ENCODE assay signal across 5 fruit fly cellular contexts in the genomic region with DNA sequence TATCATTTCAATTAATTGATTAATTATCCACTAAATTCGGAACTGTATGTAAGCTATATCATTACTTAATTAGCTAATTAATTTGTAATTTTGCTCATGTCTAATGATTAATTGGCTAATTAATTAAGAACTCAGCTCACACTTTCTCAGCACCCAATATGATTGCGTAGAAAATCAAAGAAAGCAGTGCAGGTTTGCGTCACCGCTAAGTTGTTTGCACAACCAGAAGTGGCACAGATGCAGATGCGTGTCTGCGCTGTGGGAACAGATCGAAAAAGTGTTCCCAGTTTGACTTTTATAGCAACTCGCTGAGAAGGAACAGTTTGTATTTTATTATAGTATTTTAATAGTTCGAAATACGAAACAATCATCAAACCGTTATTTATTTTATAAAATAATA.
TF ChIP-seq lines count a peak whose summit lies in the region.

No protein-coding gene starts in this region.

- peak; percentile 69 to 80 for TF ChIP-seq CTCF in S2 (optimal IDR thresholded peaks at IDR 0.05; lab: Kevin White, UChicago)
- peak; percentile 83 for TF ChIP-seq CTCF in whole organism, embryonic (GFP tag; optimal IDR thresholded peaks at IDR 0.05; lab: Kevin White, UChicago)

TF ChIP-seq in whole organism, embryonic, 481 proteins besides CTCF, POLR2A, EP300 and RAD21 (continues in another document):
- TF ChIP-seq ci (GFP tag; IDR thresholded peaks at IDR 0.05; lab: Robert Waterston, UW): 0 out of 3 replicates have a peak, but pooled peaks have one; percentile 42
- TF ChIP-seq Hmr (GFP tag; optimal IDR thresholded peaks at IDR 0.05; lab: Kevin White, UChicago): no peak
- no peak for TF ChIP-seq ttk (GFP tag; IDR thresholded peaks at IDR 0.05; lab: Robert Waterston, UW)
- peak; percentile 14 for TF ChIP-seq CG4707 (GFP tag; optimal IDR thresholded peaks at IDR 0.05; lab: Kevin White, UChicago)
- no peak for TF ChIP-seq Ravus (GFP tag; IDR thresholded peaks at IDR 0.05; lab: Robert Waterston, UW)
- peak; percentile 60 for TF ChIP-seq stwl (tag; optimal IDR thresholded peaks at IDR 0.05; lab: Kevin White, UChicago)
- TF ChIP-seq CG14710 (tag; optimal IDR thresholded peaks at IDR 0.05; lab: Kevin White, UChicago): peak; percentile 36
- TF ChIP-seq Hey (tag; optimal IDR thresholded peaks at IDR 0.05; lab: Kevin White, UChicago): no peak
- no peak for TF ChIP-seq CG2202 (tag; optimal IDR thresholded peaks at IDR 0.05; lab: Kevin White, UChicago)
- no peak for TF ChIP-seq CG17328 (GFP tag; IDR thresholded peaks at IDR 0.05; lab: Robert Waterston, UW)
- peak; percentile 32; the same call in 1 of the 3 replicates for TF ChIP-seq Opbp (GFP tag; IDR thresholded peaks at IDR 0.05; lab: Robert Waterston, UW; ENCODE audit: partially characterized antibody)
- TF ChIP-seq gce (GFP tag; IDR thresholded peaks at IDR 0.05; lab: Robert Waterston, UW): no peak
- peak; percentile 4 for TF ChIP-seq gfzf (GFP tag; optimal IDR thresholded peaks at IDR 0.05; lab: Kevin White, UChicago)
- peak; percentile 22 for TF ChIP-seq CG33213 (GFP tag; optimal IDR thresholded peaks at IDR 0.05; lab: Kevin White, UChicago)
- TF ChIP-seq Dek (tag; optimal IDR thresholded peaks at IDR 0.05; lab: Kevin White, UChicago): peak; percentile 3
- TF ChIP-seq CG15601 (tag; optimal IDR thresholded peaks at IDR 0.05; lab: Kevin White, UChicago): peak; percentile 40
- TF ChIP-seq Xbp1 (GFP tag; optimal IDR thresholded peaks at IDR 0.05; lab: Kevin White, UChicago): no peak
- TF ChIP-seq trem (tag; optimal IDR thresholded peaks at IDR 0.05; lab: Kevin White, UChicago): peak; percentile 35
- TF ChIP-seq CG31365 (tag; optimal IDR thresholded peaks at IDR 0.05; lab: Kevin White, UChicago): peak; percentile 96
- no peak for TF ChIP-seq CG3838 (GFP tag; optimal IDR thresholded peaks at IDR 0.05; lab: Kevin White, UChicago)
- TF ChIP-seq CG1602 (GFP tag; optimal IDR thresholded peaks at IDR 0.05; lab: Kevin White, UChicago): no peak

TF ChIP-seq in whole organism, prepupa, 60 proteins besides CTCF, POLR2A, EP300 and RAD21:
- no peak for TF ChIP-seq CG1621 (tag; optimal IDR thresholded peaks at IDR 0.05; lab: Kevin White, UChicago)
- no peak for TF ChIP-seq Sox14 (GFP tag; optimal IDR thresholded peaks at IDR 0.05; lab: Kevin White, UChicago)
- TF ChIP-seq esn (GFP tag; optimal IDR thresholded peaks at IDR 0.05; lab: Kevin White, UChicago): no peak
- peak; percentile 53 for TF ChIP-seq fkh (GFP tag; optimal IDR thresholded peaks at IDR 0.05; lab: Kevin White, UChicago)
- TF ChIP-seq dac (GFP tag; optimal IDR thresholded peaks at IDR 0.05; lab: Kevin White, UChicago): no peak
- no peak for TF ChIP-seq fd59A (GFP tag; optimal IDR thresholded peaks at IDR 0.05; lab: Kevin White, UChicago)
- TF ChIP-seq Eip93F (GFP tag; optimal IDR thresholded peaks at IDR 0.05; lab: Kevin White, UChicago): no peak
- no peak for TF ChIP-seq topi (GFP tag; optimal IDR thresholded peaks at IDR 0.05; lab: Kevin White, UChicago)
- TF ChIP-seq cyc (GFP tag; optimal IDR thresholded peaks at IDR 0.05; lab: Kevin White, UChicago): no peak
- no peak for TF ChIP-seq CG6792 (GFP tag; optimal IDR thresholded peaks at IDR 0.05; lab: Kevin White, UChicago)
- TF ChIP-seq Eip78C (GFP tag; lab: Kevin White, UChicago): peak; percentile 37
- no peak for TF ChIP-seq CG6808 (GFP tag; optimal IDR thresholded peaks at IDR 0.05; lab: Kevin White, UChicago)
- no peak for TF ChIP-seq CG10669 (GFP tag; optimal IDR thresholded peaks at IDR 0.05; lab: Kevin White, UChicago)

TF ChIP-seq in whole organism, pupa, 21 proteins besides CTCF, POLR2A, EP300 and RAD21:
- peak; percentile 9 for TF ChIP-seq D1 (tag; optimal IDR thresholded peaks at IDR 0.05; lab: Kevin White, UChicago)
- TF ChIP-seq CG13204 (GFP tag; optimal IDR thresholded peaks at IDR 0.05; lab: Kevin White, UChicago): no peak

TF ChIP-seq in whole organism, wandering third instar larva, 38 proteins besides CTCF, POLR2A, EP300 and RAD21:
- TF ChIP-seq foxo (GFP tag; optimal IDR thresholded peaks at IDR 0.05; lab: Kevin White, UChicago) (no peak), Rel (GFP tag; optimal IDR thresholded peaks at IDR 0.05; lab: Kevin White, UChicago) (no peak), Rel (tag; optimal IDR thresholded peaks at IDR 0.05; lab: Kevin White, UChicago) (no peak), Myc (optimal IDR thresholded peaks at IDR 0.05; lab: Kevin White, UChicago) (peak; percentile 85), CG9705 (GFP tag; optimal IDR thresholded peaks at IDR 0.05; lab: Kevin White, UChicago) (no peak), CrebA (GFP tag; optimal IDR thresholded peaks at IDR 0.05; lab: Kevin White, UChicago; ENCODE audit: borderline replicate concordance) (no peak), N (GFP tag; optimal IDR thresholded peaks at IDR 0.05; lab: Kevin White, UChicago) (no peak), Hr83 (GFP tag; optimal IDR thresholded peaks at IDR 0.05; lab: Kevin White, UChicago; ENCODE audit: poor library complexity, severe bottlenecking) (no peak), br (GFP tag; optimal IDR thresholded peaks at IDR 0.05; lab: Kevin White, UChicago) (no peak), Mio (GFP tag; optimal IDR thresholded peaks at IDR 0.05; lab: Kevin White, UChicago) (no peak), Vsx2 (GFP tag; optimal IDR thresholded peaks at IDR 0.05; lab: Kevin White, UChicago; ENCODE audit: partially characterized antibody) (peak; percentile 97), pan (optimal IDR thresholded peaks at IDR 0.05; lab: Kevin White, UChicago) (no peak), jim (GFP tag; optimal IDR thresholded peaks at IDR 0.05; lab: Kevin White, UChicago) (no peak), sv (GFP tag; optimal IDR thresholded peaks at IDR 0.05; lab: Kevin White, UChicago) (no peak), tai (GFP tag; optimal IDR thresholded peaks at IDR 0.05; lab: Kevin White, UChicago) (no peak), dl (GFP tag; optimal IDR thresholded peaks at IDR 0.05; lab: Kevin White, UChicago; ENCODE audit: insufficient read depth in 1 of 2, partially characterized antibody in 2 of 2) (no peak)
